Worm (Caenorhabditis elegans) whole organism, young adult: ENCODE data around the gene unc-103.

Experiments used
- B0019.2 ChIP-seq: fragments of 200-800 bp; sonication (Bioruptor generic); conservative IDR thresholded peaks from 2 replicates; pipeline ENCODE4 v1.3.6; 2022; ENCODE audit warnings: missing genetic modification reagents, missing genetic modification characterization, missing compliant biosample characterization
- B0261.1 ChIP-seq: sonication (generic microtip); optimal IDR thresholded peaks from 2 replicates; lab custom pipeline; 2016; ENCODE audit warnings: mild to moderate bottlenecking, missing genetic modification characterization, moderate library complexity, missing compliant biosample characterization
- C06A6.2 ChIP-seq: fragments of 200-800 bp; sonication (Bioruptor generic); conservative IDR thresholded peaks from 2 replicates; pipeline ENCODE4 v1.3.6; 2022; ENCODE audit warnings: missing genetic modification characterization, missing compliant biosample characterization
- F10E7.11 ChIP-seq: sonication (generic microtip); optimal IDR thresholded peaks from 2 replicates; lab custom pipeline; 2017; ENCODE audit warnings: mild to moderate bottlenecking, missing genetic modification characterization, moderate library complexity, missing compliant biosample characterization
- F22D6.2 ChIP-seq: sonication (generic microtip); optimal IDR thresholded peaks from 2 replicates; lab custom pipeline; 2016; ENCODE audit warnings: mild to moderate bottlenecking, missing genetic modification characterization, missing compliant biosample characterization
- F23B12.7 ChIP-seq: sonication (generic microtip); optimal IDR thresholded peaks from 2 replicates; lab custom pipeline; 2017; ENCODE audit warnings: missing genetic modification characterization, mild to moderate bottlenecking, missing compliant biosample characterization, antibody characterized with exemption, moderate library complexity; ENCODE audit not compliant: insufficient read depth
- F37B4.10 ChIP-seq: fragments of 200-800 bp; sonication (Bioruptor generic); IDR thresholded peaks from 2 replicates; pipeline ENCODE4 v1.3.6; 2022; ENCODE audit warnings: missing genetic modification characterization, missing compliant biosample characterization
- F49E8.2 ChIP-seq: sonication (generic microtip); optimal IDR thresholded peaks from 3 replicates; lab custom pipeline; 2017; ENCODE audit warnings: missing genetic modification characterization, mild to moderate bottlenecking, missing compliant biosample characterization, antibody characterized with exemption, moderate library complexity; ENCODE audit not compliant: insufficient read depth
- F52B5.7 ChIP-seq: sonication (generic microtip); optimal IDR thresholded peaks from 2 replicates; lab custom pipeline; 2016; ENCODE audit warnings: mild to moderate bottlenecking, missing genetic modification characterization, missing compliant biosample characterization
- K11D2.4 ChIP-seq: fragments of 200-800 bp; sonication (Bioruptor generic); IDR thresholded peaks from 2 replicates; pipeline ENCODE4 v1.3.6; 2022; ENCODE audit warnings: missing genetic modification reagents, missing genetic modification characterization, missing compliant biosample characterization
- Y53F4B.3 ChIP-seq: fragments of 200-800 bp; sonication (Bioruptor generic); IDR thresholded peaks from 2 replicates; pipeline ENCODE4 v1.3.6; 2022; ENCODE audit warnings: missing genetic modification reagents, missing genetic modification characterization, missing compliant biosample characterization
- Y79H2A.3 ChIP-seq: fragments of 200-800 bp; sonication (Bioruptor generic); conservative IDR thresholded peaks from 2 replicates; pipeline ENCODE4 v1.3.6; 2022; ENCODE audit warnings: missing genetic modification reagents, missing genetic modification characterization, missing compliant biosample characterization
- ZK185.1 ChIP-seq: sonication (generic microtip); optimal IDR thresholded peaks from 2 replicates; lab custom pipeline; 2016; ENCODE audit warnings: mild to moderate bottlenecking, missing genetic modification characterization, missing compliant biosample characterization; ENCODE audit not compliant: poor library complexity, severe bottlenecking
- akir-1 ChIP-seq: fragments of 200-800 bp; sonication (Bioruptor generic); optimal IDR thresholded peaks from 2 replicates; lab custom pipeline; 2018; ENCODE audit warnings: mild to moderate bottlenecking, missing genetic modification characterization, moderate library complexity, missing compliant biosample characterization
- ama-1 ChIP-seq, 3 experiments: fragments of 150-350 bp in 1 of 3; sonication (generic microtip) in 2 of 3; optimal IDR thresholded peaks; 2 replicates each; lab custom pipeline; 2014 to 2018; ENCODE audit warnings: missing biosample characterization in 2 of 3, missing genetic modification characterization in 2 of 3, missing genetic modification reagents in 2 of 3
- aptf-2 ChIP-seq: fragments of 200-800 bp; sonication (Bioruptor generic); conservative IDR thresholded peaks from 2 replicates; pipeline ENCODE4 v1.3.6; 2022; ENCODE audit warnings: missing genetic modification reagents, missing genetic modification characterization, missing compliant biosample characterization
- attf-6 ChIP-seq: fragments of 200-800 bp; sonication (Bioruptor generic); IDR thresholded peaks from 2 replicates; pipeline ENCODE4 v1.3.6; 2022; ENCODE audit warnings: missing genetic modification reagents, missing genetic modification characterization, missing compliant biosample characterization
- ceh-100 ChIP-seq: fragments of 200-800 bp; sonication (Bioruptor generic); IDR thresholded peaks from 2 replicates; pipeline ENCODE4 v1.3.6; 2022; ENCODE audit warnings: missing genetic modification reagents, missing genetic modification characterization, missing compliant biosample characterization
- ceh-27 ChIP-seq: fragments of 200-800 bp; sonication (Bioruptor generic); optimal IDR thresholded peaks from 2 replicates; lab custom pipeline; 2018; ENCODE audit warnings: mild to moderate bottlenecking, missing genetic modification characterization, moderate library complexity, missing compliant biosample characterization
- die-1 ChIP-seq: sonication (generic microtip); optimal IDR thresholded peaks from 2 replicates; lab custom pipeline; 2016; ENCODE audit warnings: missing genotype, mild to moderate bottlenecking, missing genetic modification characterization, missing compliant biosample characterization
- dox-1 ChIP-seq: fragments of 200-800 bp; sonication (Bioruptor generic); IDR thresholded peaks from 2 replicates; pipeline ENCODE4 v1.3.6; 2022; ENCODE audit warnings: missing genetic modification reagents, missing genetic modification characterization, missing compliant biosample characterization
- egrh-3 ChIP-seq: fragments of 200-800 bp; sonication (Bioruptor generic); IDR thresholded peaks from 2 replicates; pipeline ENCODE4 v1.3.6; 2022; ENCODE audit warnings: missing genetic modification reagents, missing genetic modification characterization, missing compliant biosample characterization
- ets-4 ChIP-seq: fragments of 200-800 bp; sonication (Bioruptor generic); optimal IDR thresholded peaks from 2 replicates; lab custom pipeline; 2018; ENCODE audit warnings: mild to moderate bottlenecking, missing genetic modification characterization, missing compliant biosample characterization
- fkh-3 ChIP-seq: sonication (generic microtip); optimal IDR thresholded peaks from 2 replicates; lab custom pipeline; 2016; ENCODE audit warnings: mild to moderate bottlenecking, missing genetic modification characterization, missing compliant biosample characterization
- him-1 ChIP-seq: sonication (generic microtip); optimal IDR thresholded peaks from 2 replicates; lab custom pipeline; 2016; ENCODE audit warnings: missing genotype, missing genetic modification reagents, missing genetic modification characterization, missing compliant biosample characterization
- hlh-26 ChIP-seq: fragments of 200-800 bp; sonication (Bioruptor generic); conservative IDR thresholded peaks from 2 replicates; pipeline ENCODE4 v1.3.6; 2022; ENCODE audit warnings: missing genetic modification reagents, missing genetic modification characterization, missing compliant biosample characterization
- hmg-1.2 ChIP-seq: fragments of 200-800 bp; sonication (Bioruptor generic); IDR thresholded peaks from 2 replicates; pipeline ENCODE4 v1.3.6; 2022; ENCODE audit warnings: missing genetic modification reagents, missing genetic modification characterization, missing compliant biosample characterization
- hrde-1 ChIP-seq: sonication (generic microtip); optimal IDR thresholded peaks from 2 replicates; lab custom pipeline; 2016; ENCODE audit warnings: missing genetic modification characterization, mild to moderate bottlenecking, missing compliant biosample characterization, moderate library complexity, missing genotype, missing genetic modification reagents, borderline replicate concordance
- lag-1 ChIP-seq: fragments of 200-800 bp; sonication (Bioruptor generic); IDR thresholded peaks from 2 replicates; pipeline ENCODE4 v1.3.6; 2022; ENCODE audit warnings: missing genetic modification reagents, missing genetic modification characterization, missing compliant biosample characterization
- let-526 ChIP-seq: fragments of 200-800 bp; sonication (Bioruptor generic); IDR thresholded peaks from 2 replicates; pipeline ENCODE4 v1.3.6; 2022; ENCODE audit warnings: missing genetic modification reagents, missing genetic modification characterization, missing compliant biosample characterization
- lin-26 ChIP-seq: fragments of 200-800 bp; sonication (Bioruptor generic); IDR thresholded peaks from 2 replicates; pipeline ENCODE4 v1.3.6; 2022; ENCODE audit warnings: missing genetic modification reagents, missing genetic modification characterization, missing compliant biosample characterization
- lin-40 ChIP-seq: sonication (generic microtip); optimal IDR thresholded peaks from 2 replicates; lab custom pipeline; 2016; ENCODE audit warnings: missing genetic modification characterization, mild to moderate bottlenecking, missing compliant biosample characterization, missing genotype, missing genetic modification reagents
- lin-54 ChIP-seq: fragments of 200-800 bp; sonication (Bioruptor generic); optimal IDR thresholded peaks from 2 replicates; lab custom pipeline; 2018; ENCODE audit warnings: mild to moderate bottlenecking, missing genetic modification characterization, missing compliant biosample characterization
- lsy-27 ChIP-seq: sonication (generic microtip); optimal IDR thresholded peaks from 2 replicates; lab custom pipeline; 2017; ENCODE audit warnings: missing genetic modification characterization, mild to moderate bottlenecking, missing compliant biosample characterization, antibody characterized with exemption, missing genotype, borderline replicate concordance; ENCODE audit not compliant: insufficient read depth
- madf-10 ChIP-seq: sonication (generic microtip); optimal IDR thresholded peaks from 2 replicates; lab custom pipeline; 2016; ENCODE audit warnings: mild to moderate bottlenecking, missing genetic modification characterization, missing compliant biosample characterization
- madf-6 ChIP-seq: fragments of 200-800 bp; sonication (Bioruptor generic); IDR thresholded peaks from 2 replicates; pipeline ENCODE4 v1.3.6; 2022; ENCODE audit warnings: missing genetic modification reagents, missing genetic modification characterization, missing compliant biosample characterization
- madf-8 ChIP-seq: fragments of 200-800 bp; sonication (Bioruptor generic); conservative IDR thresholded peaks from 2 replicates; pipeline ENCODE4 v1.3.6; 2022; ENCODE audit warnings: missing genetic modification reagents, missing genetic modification characterization, missing compliant biosample characterization
- nfya-1 ChIP-seq: sonication (generic microtip); optimal IDR thresholded peaks from 2 replicates; lab custom pipeline; 2017; ENCODE audit warnings: antibody characterized with exemption, missing compliant biosample characterization, missing genetic modification characterization, borderline replicate concordance; ENCODE audit not compliant: insufficient read depth
- pbrm-1 ChIP-seq: fragments of 200-800 bp; sonication (Bioruptor generic); IDR thresholded peaks from 2 replicates; pipeline ENCODE4 v1.3.6; 2022; ENCODE audit warnings: missing genetic modification reagents, missing genetic modification characterization, missing compliant biosample characterization
- rec-8 ChIP-seq, 2 experiments: sonication (generic microtip); optimal IDR thresholded peaks; 2 replicates each; lab custom pipeline; 2016; ENCODE audit warnings: mild to moderate bottlenecking in 2 of 2, missing genetic modification characterization in 2 of 2, missing genetic modification reagents in 2 of 2, missing genotype in 2 of 2, missing biosample characterization in 1 of 2, missing compliant biosample characterization in 1 of 2, moderate library complexity in 1 of 2
- rpc-1 ChIP-seq, 2 experiments: fragments of 150-350 bp in 1 of 2; sonication (generic microtip) in 1 of 2; optimal IDR thresholded peaks; 2 replicates each; lab custom pipeline; 2014 to 2018; ENCODE audit warnings: missing biosample characterization in 1 of 2, missing genetic modification characterization in 1 of 2, missing genetic modification reagents in 1 of 2, missing genotype in 1 of 2
- somi-1 ChIP-seq: fragments of 200-800 bp; sonication (Bioruptor generic); optimal IDR thresholded peaks from 2 replicates; lab custom pipeline; 2018; ENCODE audit warnings: mild to moderate bottlenecking, missing genetic modification characterization, missing compliant biosample characterization
- sptf-2 ChIP-seq: fragments of 200-800 bp; sonication (Bioruptor generic); optimal IDR thresholded peaks from 2 replicates; lab custom pipeline; 2018; ENCODE audit warnings: mild to moderate bottlenecking, missing genetic modification characterization, missing compliant biosample characterization
- tlf-1 ChIP-seq: fragments of 200-800 bp; sonication (Bioruptor generic); optimal IDR thresholded peaks from 2 replicates; lab custom pipeline; 2018; ENCODE audit warnings: mild to moderate bottlenecking, missing genetic modification characterization, missing compliant biosample characterization
- xnd-1 ChIP-seq: sonication (generic microtip); optimal IDR thresholded peaks from 2 replicates; lab custom pipeline; 2016; ENCODE audit warnings: missing genotype, missing genetic modification reagents, missing genetic modification characterization, missing compliant biosample characterization
- ztf-26 ChIP-seq: sonication (generic microtip); optimal IDR thresholded peaks from 2 replicates; lab custom pipeline; 2017; ENCODE audit warnings: missing genetic modification characterization, missing compliant biosample characterization

Gene unc-103

DNA sequence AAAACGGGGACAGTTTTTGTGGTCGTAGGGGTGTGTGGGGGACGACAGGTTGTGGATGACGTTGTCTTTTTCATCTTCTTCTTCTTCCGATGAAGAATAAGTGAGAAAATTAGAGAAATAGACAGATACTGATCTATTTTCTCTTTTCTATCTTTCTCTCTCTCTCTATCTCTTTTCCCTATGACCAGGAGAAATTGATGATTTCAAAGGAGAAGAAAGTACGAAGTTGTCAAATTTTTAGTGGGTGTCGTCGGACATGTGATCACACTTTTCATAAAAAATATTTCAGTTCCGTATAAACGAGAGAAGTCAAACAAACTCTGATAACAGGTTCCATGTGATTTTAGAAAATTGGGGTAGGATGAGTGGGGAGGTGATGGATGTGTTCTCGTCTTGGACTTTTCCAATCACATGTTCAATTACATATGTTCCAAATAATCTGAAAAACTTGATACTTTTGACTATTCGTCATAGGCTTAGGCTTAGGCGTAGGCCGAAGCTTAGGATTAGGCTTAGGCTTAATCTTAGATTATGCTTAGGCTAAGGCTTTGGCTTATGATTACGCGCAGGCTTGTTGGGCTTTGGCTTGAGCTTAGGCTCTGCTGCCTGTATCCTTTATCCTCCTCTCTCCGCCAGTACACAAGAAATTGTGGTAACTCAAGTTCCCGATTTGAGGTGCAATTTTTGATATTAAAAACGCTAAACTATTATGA, 15.1 kb upstream of the unc-103 start (continued):
- no peak for TF ChIP-seq madf-10 (tag; lab: Kevin White, UChicago)
- no peak for TF ChIP-seq madf-8
- TF ChIP-seq aptf-2 (GFP tag; lab: Robert Waterston, UW): no peak
- TF ChIP-seq hmg-1.2 (GFP tag; lab: Robert Waterston, UW): no peak; the same call in 1 of the 2 replicates
- no peak for TF ChIP-seq ets-4
- TF ChIP-seq dox-1 (GFP tag; lab: Robert Waterston, UW): no peak
- TF ChIP-seq akir-1 (GFP tag; lab: Kevin White, UChicago): no peak
- TF ChIP-seq F49E8.2 (tag; lab: Kevin White, UChicago): no peak
- TF ChIP-seq somi-1 (GFP tag; lab: Kevin White, UChicago): peak; percentile 93
- TF ChIP-seq tlf-1 (GFP tag; lab: Kevin White, UChicago): no peak
- TF ChIP-seq ceh-27 (GFP tag; lab: Kevin White, UChicago): no peak
- no peak for TF ChIP-seq nfya-1
- TF ChIP-seq die-1: peak; percentile 12
- TF ChIP-seq B0019.2 (GFP tag; lab: Robert Waterston, UW): no peak
- no peak for TF ChIP-seq egrh-3 (GFP tag; lab: Robert Waterston, UW)
- TF ChIP-seq F52B5.7: no peak
- TF ChIP-seq rec-8 (tag; optimal IDR thresholded peaks at IDR 0.05; lab: Kevin White, UChicago): no peak
- no peak for TF ChIP-seq xnd-1
- TF ChIP-seq F22D6.2 (tag; lab: Kevin White, UChicago): no peak
- TF ChIP-seq rpc-1 (optimal IDR thresholded peaks at IDR 0.05; lab: Kevin White, UChicago): no peak
- no peak for TF ChIP-seq rpc-1 (tag; optimal IDR thresholded peaks at IDR 0.05; lab: Kevin White, UChicago)
- TF ChIP-seq ZK185.1 (tag; lab: Kevin White, UChicago): peak; percentile 4
- no peak for TF ChIP-seq Y53F4B.3 (GFP tag; lab: Robert Waterston, UW)
- no peak for TF ChIP-seq lin-26 (GFP tag; lab: Robert Waterston, UW)
- no peak for TF ChIP-seq hlh-26 (GFP tag; lab: Robert Waterston, UW)
- peak; percentile 78 for TF ChIP-seq ztf-26 (tag; lab: Kevin White, UChicago)
- no peak for TF ChIP-seq fkh-3 (tag; lab: Kevin White, UChicago)
- TF ChIP-seq pbrm-1 (GFP tag; lab: Robert Waterston, UW): no peak
- no peak for TF ChIP-seq let-526 (GFP tag; lab: Robert Waterston, UW)
- no peak for TF ChIP-seq hrde-1 (tag; lab: Kevin White, UChicago)
- TF ChIP-seq lin-54: no peak
- no peak for TF ChIP-seq F10E7.11 (tag; lab: Kevin White, UChicago)
- no peak for TF ChIP-seq lsy-27 (tag; lab: Kevin White, UChicago)
- no peak for TF ChIP-seq K11D2.4
- no peak for TF ChIP-seq ceh-100 (GFP tag; lab: Robert Waterston, UW)
- TF ChIP-seq Y79H2A.3 (GFP tag; lab: Robert Waterston, UW): 0 out of 2 replicates have a peak, but pooled peaks have one; percentile 13
- no peak for TF ChIP-seq lag-1 (GFP tag; lab: Robert Waterston, UW)
- peak; percentile 24; the same call in 1 of the 2 replicates for TF ChIP-seq C06A6.2
- no peak for TF ChIP-seq attf-6 (GFP tag; lab: Robert Waterston, UW)
- TF ChIP-seq F23B12.7: no peak
- TF ChIP-seq B0261.1: no peak
- peak; percentile 55 for TF ChIP-seq lin-40
- no peak for TF ChIP-seq ama-1 (optimal IDR thresholded peaks at IDR 0.05; lab: Kevin White, UChicago)
- TF ChIP-seq ama-1 (GFP tag; optimal IDR thresholded peaks at IDR 0.05; lab: Kevin White, UChicago): no peak
- no peak for TF ChIP-seq him-1 (tag; lab: Kevin White, UChicago)
- no peak for TF ChIP-seq sptf-2 (GFP tag; lab: Kevin White, UChicago)
- no peak for TF ChIP-seq F37B4.10 (GFP tag; lab: Robert Waterston, UW)
- no peak for TF ChIP-seq madf-6 (GFP tag; lab: Robert Waterston, UW)
